Fruit fly (Drosophila melanogaster): ENCODE results near the gene CLIP-190.
A peak's percentile ranks its signal among the peaks of the same experiment; 100 is the strongest.

CLIP-190 gene

dm6 chr2L:17379844-17380243 lies 4.7 kb upstream of the CLIP-190 start (continued):
- TF ChIP-seq toy (GFP tag; IDR thresholded peaks at IDR 0.05) (no peak), CG17612 (GFP tag; IDR thresholded peaks at IDR 0.05) (no peak), tll (GFP tag; optimal IDR thresholded peaks at IDR 0.05) (peak in 1 of 2 experiments; percentile 25), CG2875 (GFP tag; optimal IDR thresholded peaks at IDR 0.05) (peak; percentile 97), HLH54F (GFP tag; optimal IDR thresholded peaks at IDR 0.05) (no peak)

dm6 chr2L:17380508-17380907 lies 4.0 kb upstream of the CLIP-190 start:
- TF ChIP-seq vfl (GFP tag; optimal IDR thresholded peaks at IDR 0.05), result no peak
- TF ChIP-seq CG6765 (GFP tag; optimal IDR thresholded peaks at IDR 0.05), result no peak
- TF ChIP-seq Lhr (GFP tag; optimal IDR thresholded peaks at IDR 0.05), result no peak
- TF ChIP-seq twi (tag; optimal IDR thresholded peaks at IDR 0.05), result no peak
- no peak for TF ChIP-seq fu2 (GFP tag; optimal IDR thresholded peaks at IDR 0.05)
- TF ChIP-seq crp (GFP tag; optimal IDR thresholded peaks at IDR 0.05), result peak in 1 of 2 experiments; percentile 20
- peak; percentile 60 for TF ChIP-seq row (GFP tag; IDR thresholded peaks at IDR 0.05)
- no peak for TF ChIP-seq crc (GFP tag; optimal IDR thresholded peaks at IDR 0.05)
- TF ChIP-seq Nf-YB (GFP tag; optimal IDR thresholded peaks at IDR 0.05), result no peak
- no peak for TF ChIP-seq Chrac-16 (GFP tag; optimal IDR thresholded peaks at IDR 0.05)
- TF ChIP-seq CG8478 (optimal IDR thresholded peaks at IDR 0.05), result no peak
- no peak for TF ChIP-seq dati (GFP tag; IDR thresholded peaks at IDR 0.05)
- TF ChIP-seq ewg (GFP tag; optimal IDR thresholded peaks at IDR 0.05), result peak; percentile 38
- no peak for TF ChIP-seq CG4617 (GFP tag; optimal IDR thresholded peaks at IDR 0.05; ENCODE audit: borderline replicate concordance)
- no peak for TF ChIP-seq CG1832 (GFP tag; optimal IDR thresholded peaks at IDR 0.05)
- no peak for TF ChIP-seq CG18619 (GFP tag; optimal IDR thresholded peaks at IDR 0.05)
- TF ChIP-seq Meics (GFP tag; optimal IDR thresholded peaks at IDR 0.05), result peak; percentile 31
- no peak for TF ChIP-seq CG12236 (GFP tag; optimal IDR thresholded peaks at IDR 0.05)
- TF ChIP-seq Sry-β (GFP tag; optimal IDR thresholded peaks at IDR 0.05), result peak; percentile 83
- TF ChIP-seq CG1602 (GFP tag; optimal IDR thresholded peaks at IDR 0.05), result no peak
- TF ChIP-seq p53 (GFP tag; optimal IDR thresholded peaks at IDR 0.05), result no peak
- TF ChIP-seq CG5180 (GFP tag; optimal IDR thresholded peaks at IDR 0.05), result no peak
- TF ChIP-seq CG10565 (GFP tag; optimal IDR thresholded peaks at IDR 0.05), result no peak
- TF ChIP-seq gsb-n (tag; optimal IDR thresholded peaks at IDR 0.05), result no peak
- TF ChIP-seq Asciz (GFP tag; optimal IDR thresholded peaks at IDR 0.05), result no peak
- TF ChIP-seq CG6254 (GFP tag; optimal IDR thresholded peaks at IDR 0.05), result no peak
- no peak for TF ChIP-seq Mad (GFP tag; optimal IDR thresholded peaks at IDR 0.05)

- TF ChIP-seq Hmr (GFP tag; optimal IDR thresholded peaks at IDR 0.05) (no peak), klu (GFP tag; IDR thresholded peaks at IDR 0.05) (no peak), bowl (GFP tag; IDR thresholded peaks at IDR 0.05) (no peak), CG6791 (GFP tag; IDR thresholded peaks at IDR 0.05; ENCODE audit: partially characterized antibody) (no peak), CG7987 (GFP tag; optimal IDR thresholded peaks at IDR 0.05) (no peak), HmgZ (tag; optimal IDR thresholded peaks at IDR 0.05) (no peak), tup (GFP tag; optimal IDR thresholded peaks at IDR 0.05) (no peak), CG17912 (GFP tag; optimal IDR thresholded peaks at IDR 0.05) (no peak), Awh (GFP tag; IDR thresholded peaks at IDR 0.05) (0 out of 2 replicates have a peak, but pooled peaks have one; percentile 0), sim (GFP tag; IDR thresholded peaks at IDR 0.05) (no peak), CG2116 (GFP tag; optimal IDR thresholded peaks at IDR 0.05) (no peak), CG3995 (GFP tag; optimal IDR thresholded peaks at IDR 0.05) (no peak), CG8089 (GFP tag; optimal IDR thresholded peaks at IDR 0.05) (no peak), CG2875 (GFP tag; optimal IDR thresholded peaks at IDR 0.05) (no peak), Dfd (GFP tag; optimal IDR thresholded peaks at IDR 0.05) (no peak), ci (GFP tag; IDR thresholded peaks at IDR 0.05) (peak; percentile 11; the same call in 1 of the 3 replicates), odd (GFP tag; optimal IDR thresholded peaks at IDR 0.05) (no peak), CG8388 (GFP tag; optimal IDR thresholded peaks at IDR 0.05) (no peak), Hsf (GFP tag; optimal IDR thresholded peaks at IDR 0.05) (no peak), CG10267 (tag; optimal IDR thresholded peaks at IDR 0.05) (no peak)
Observed at dm6 chr2L:17381075-17381474, 3.4 kb upstream of the CLIP-190 start.
